Fruit fly (Drosophila melanogaster) whole organism, embryonic: ENCODE measurements around the gene CG4953.

ENCODE experiments used
- Bgb ChIP-seq: fragments of 200-800 bp; sonication (Bioruptor generic); IDR thresholded peaks from 2 replicates; pipeline ENCODE4 v1.3.6; 2022; ENCODE audit warnings: missing biosample characterization, missing genetic modification characterization; ENCODE audit not compliant: partially characterized antibody
- Bteb2 ChIP-seq: fragments of 200-800 bp; sonication (Bioruptor generic); optimal IDR thresholded peaks from 2 replicates; lab custom pipeline; 2016; ENCODE audit warnings: missing biosample characterization, missing genetic modification characterization
- CG1024 ChIP-seq: fragments of 200-800 bp; sonication (Bioruptor generic); IDR thresholded peaks from 2 replicates; pipeline ENCODE4 v1.3.6; 2022; ENCODE audit warnings: missing biosample characterization, missing genetic modification characterization
- CG13287 ChIP-seq: fragments of 200-800 bp; sonication (Bioruptor generic); IDR thresholded peaks from 2 replicates; pipeline ENCODE4 v1.3.6; 2022; ENCODE audit warnings: missing biosample characterization, missing genetic modification characterization; ENCODE audit not compliant: partially characterized antibody
- CG13624 ChIP-seq: fragments of 200-800 bp; sonication (Bioruptor generic); optimal IDR thresholded peaks from 2 replicates; lab custom pipeline; 2016; ENCODE audit warnings: missing biosample characterization, missing genetic modification characterization
- CG14014 ChIP-seq: fragments of 200-800 bp; sonication (Bioruptor generic); IDR thresholded peaks from 2 replicates; pipeline ENCODE4 v1.3.6; 2022; ENCODE audit warnings: missing biosample characterization, missing genetic modification characterization
- CG14441 ChIP-seq: fragments of 200-800 bp; sonication (Bioruptor generic); IDR thresholded peaks from 2 replicates; pipeline ENCODE4 v1.3.6; 2022; ENCODE audit warnings: missing biosample characterization, missing genetic modification characterization
- CG15514 ChIP-seq: fragments of 200-800 bp; sonication (Bioruptor generic); optimal IDR thresholded peaks from 3 replicates; lab custom pipeline; 2017; ENCODE audit warnings: missing biosample characterization, missing genetic modification characterization, mild to moderate bottlenecking, moderate library complexity, missing genetic modification reagents
- CG1603 ChIP-seq: fragments of 200-800 bp; sonication (Bioruptor generic); optimal IDR thresholded peaks from 2 replicates; lab custom pipeline; 2019; ENCODE audit warnings: missing biosample characterization, mild to moderate bottlenecking, missing genetic modification characterization, moderate library complexity
- CG17385 ChIP-seq: fragments of 200-800 bp; sonication (Bioruptor generic); optimal IDR thresholded peaks from 3 replicates; lab custom pipeline; 2018; ENCODE audit warnings: missing biosample characterization, mild to moderate bottlenecking, missing genetic modification characterization
- CG2116 ChIP-seq: fragments of 200-800 bp; sonication (Bioruptor generic); optimal IDR thresholded peaks from 3 replicates; lab custom pipeline; 2018; ENCODE audit warnings: missing biosample characterization, mild to moderate bottlenecking, missing genetic modification characterization
- CG2712 ChIP-seq: fragments of 200-800 bp; optimal IDR thresholded peaks from 3 replicates; lab custom pipeline; 2019; ENCODE audit warnings: missing biosample characterization, mild to moderate bottlenecking, missing genetic modification characterization, moderate library complexity
- CG30403 ChIP-seq: fragments of 200-800 bp; sonication (Bioruptor generic); optimal IDR thresholded peaks from 3 replicates; lab custom pipeline; 2016; ENCODE audit warnings: missing biosample characterization, missing genetic modification characterization
- CG6254 ChIP-seq: fragments of 200-800 bp; sonication (Bioruptor generic); optimal IDR thresholded peaks from 3 replicates; lab custom pipeline; 2017; ENCODE audit warnings: mild to moderate bottlenecking, missing biosample characterization, missing genetic modification reagents, missing genetic modification characterization
- CG6791 ChIP-seq: fragments of 200-800 bp; sonication (Bioruptor generic); IDR thresholded peaks from 3 replicates; pipeline ENCODE4 v1.3.6; 2022; ENCODE audit warnings: missing biosample characterization, missing genetic modification characterization; ENCODE audit not compliant: partially characterized antibody
- CG8281 ChIP-seq: fragments of 200-800 bp; sonication (Bioruptor generic); optimal IDR thresholded peaks from 2 replicates; lab custom pipeline; 2018; ENCODE audit warnings: missing biosample characterization, mild to moderate bottlenecking, missing genetic modification characterization, moderate library complexity
- CHES-1-like ChIP-seq: fragments of 200-800 bp; sonication (Bioruptor generic); optimal IDR thresholded peaks from 2 replicates; lab custom pipeline; 2016; ENCODE audit warnings: missing biosample characterization, missing genetic modification characterization
- E2f1 ChIP-seq: fragments of 200-800 bp; sonication (Bioruptor generic); IDR thresholded peaks from 2 replicates; pipeline ENCODE4 v1.3.6; 2022; ENCODE audit warnings: missing biosample characterization, missing genetic modification characterization
- Ets65A ChIP-seq: fragments of 200-800 bp; sonication (Bioruptor generic); peaks from one replicate; lab custom pipeline; 2016; ENCODE audit warnings: missing biosample characterization, missing genetic modification characterization
- HmgZ ChIP-seq: fragments of 200-800 bp; sonication (Bioruptor generic); optimal IDR thresholded peaks from 2 replicates; lab custom pipeline; 2018; ENCODE audit warnings: missing biosample characterization, mild to moderate bottlenecking, missing genetic modification characterization
- MBD-R2 ChIP-seq: fragments of 200-800 bp; sonication (Bioruptor generic); IDR thresholded peaks from 2 replicates; pipeline ENCODE4 v1.3.6; 2022; ENCODE audit warnings: missing biosample characterization, missing genetic modification characterization
- Stat92E ChIP-seq, 3 experiments: fragments of >200 bp in 2 of 3; fragments of 200-800 bp in 1 of 3; sonication (Bioruptor generic) in 1 of 3; optimal IDR thresholded peaks; 2 replicates each; lab custom pipeline; 2017 to 2019; ENCODE audit warnings: missing biosample characterization in 3 of 3, missing genetic modification characterization in 3 of 3, mild to moderate bottlenecking in 1 of 3, moderate library complexity in 1 of 3
- ab ChIP-seq: fragments of 200-800 bp; sonication (Bioruptor generic); optimal IDR thresholded peaks from 2 replicates; lab custom pipeline; 2016; ENCODE audit warnings: missing biosample characterization, missing genetic modification characterization
- bbx ChIP-seq: fragments of 200-800 bp; sonication (Bioruptor generic); IDR thresholded peaks from 2 replicates; pipeline ENCODE4 v1.3.6; 2022; ENCODE audit warnings: missing biosample characterization, missing genetic modification characterization; ENCODE audit not compliant: partially characterized antibody
- ci ChIP-seq: fragments of 200-800 bp; sonication (Bioruptor generic); IDR thresholded peaks from 3 replicates; pipeline ENCODE4 v1.3.6; 2022; ENCODE audit warnings: missing biosample characterization, missing genetic modification characterization
- dimm ChIP-seq: fragments of 200-800 bp; sonication (Bioruptor generic); IDR thresholded peaks from 2 replicates; pipeline ENCODE4 v1.3.6; 2022; ENCODE audit warnings: missing biosample characterization, missing genetic modification characterization
- dmrt11E ChIP-seq: fragments of 200-800 bp; sonication (Bioruptor generic); optimal IDR thresholded peaks from 3 replicates; lab custom pipeline; 2018; ENCODE audit warnings: missing biosample characterization, mild to moderate bottlenecking, missing genetic modification characterization, moderate library complexity
- grn ChIP-seq: fragments of 200-800 bp; sonication (Bioruptor generic); optimal IDR thresholded peaks from 3 replicates; lab custom pipeline; 2017; ENCODE audit warnings: missing biosample characterization, missing genetic modification characterization
- jing ChIP-seq: fragments of 200-800 bp; sonication (Bioruptor generic); optimal IDR thresholded peaks from 2 replicates; lab custom pipeline; 2018; ENCODE audit warnings: missing biosample characterization, mild to moderate bottlenecking, missing genetic modification characterization
- nerfin-1 ChIP-seq: fragments of 200-800 bp; sonication (Bioruptor generic); optimal IDR thresholded peaks from 3 replicates; lab custom pipeline; 2019; ENCODE audit warnings: missing biosample characterization, mild to moderate bottlenecking, missing genetic modification characterization, moderate library complexity
- onecut ChIP-seq: fragments of 200-800 bp; sonication (Bioruptor generic); IDR thresholded peaks from 2 replicates; pipeline ENCODE4 v1.3.6; 2022; ENCODE audit warnings: missing biosample characterization, missing genetic modification characterization
- psq ChIP-seq: fragments of 200-800 bp; sonication (Bioruptor generic); optimal IDR thresholded peaks from 2 replicates; lab custom pipeline; 2017; ENCODE audit warnings: missing biosample characterization, missing genetic modification characterization
- sens ChIP-seq: fragments of 200-800 bp; sonication (Bioruptor generic); peaks from one replicate; lab custom pipeline; 2016; ENCODE audit warnings: missing biosample characterization, missing genetic modification characterization
- shn ChIP-seq: fragments of 200-800 bp; sonication (Bioruptor generic); optimal IDR thresholded peaks from 3 replicates; lab custom pipeline; 2016; ENCODE audit warnings: missing biosample characterization, missing genetic modification characterization
- sim ChIP-seq: fragments of 200-800 bp; sonication (Bioruptor generic); IDR thresholded peaks from 2 replicates; pipeline ENCODE4 v1.3.6; 2022; ENCODE audit warnings: missing biosample characterization, missing genetic modification characterization
- slp2 ChIP-seq: fragments of 200-800 bp; sonication (Bioruptor generic); optimal IDR thresholded peaks from 2 replicates; lab custom pipeline; 2016; ENCODE audit warnings: missing biosample characterization, missing genetic modification characterization
- stwl ChIP-seq: fragments of 200-800 bp; sonication (Bioruptor generic); optimal IDR thresholded peaks from 3 replicates; lab custom pipeline; 2018; ENCODE audit warnings: missing biosample characterization, mild to moderate bottlenecking, missing genetic modification characterization, moderate library complexity
- tll ChIP-seq, 2 experiments: fragments of 200-800 bp in 1 of 2; fragments of >200 bp in 1 of 2; sonication (Bioruptor generic) in 1 of 2; optimal IDR thresholded peaks; 2 replicates each; lab custom pipeline; 2017 to 2019; ENCODE audit warnings: missing biosample characterization in 2 of 2, missing genetic modification characterization in 2 of 2, mild to moderate bottlenecking in 1 of 2, moderate library complexity in 1 of 2
- trem ChIP-seq: fragments of 200-800 bp; optimal IDR thresholded peaks from 3 replicates; lab custom pipeline; 2019; ENCODE audit warnings: missing biosample characterization, mild to moderate bottlenecking, missing genetic modification characterization, moderate library complexity
- vfl ChIP-seq: fragments of 200-800 bp; sonication (Bioruptor generic); optimal IDR thresholded peaks from 2 replicates; lab custom pipeline; 2016; ENCODE audit warnings: missing biosample characterization, missing genetic modification characterization
- zf30C ChIP-seq: fragments of 200-800 bp; sonication (Bioruptor generic); optimal IDR thresholded peaks from 3 replicates; lab custom pipeline; 2018; ENCODE audit warnings: missing biosample characterization, mild to moderate bottlenecking, missing genetic modification characterization

The CG4953 gene

DNA sequence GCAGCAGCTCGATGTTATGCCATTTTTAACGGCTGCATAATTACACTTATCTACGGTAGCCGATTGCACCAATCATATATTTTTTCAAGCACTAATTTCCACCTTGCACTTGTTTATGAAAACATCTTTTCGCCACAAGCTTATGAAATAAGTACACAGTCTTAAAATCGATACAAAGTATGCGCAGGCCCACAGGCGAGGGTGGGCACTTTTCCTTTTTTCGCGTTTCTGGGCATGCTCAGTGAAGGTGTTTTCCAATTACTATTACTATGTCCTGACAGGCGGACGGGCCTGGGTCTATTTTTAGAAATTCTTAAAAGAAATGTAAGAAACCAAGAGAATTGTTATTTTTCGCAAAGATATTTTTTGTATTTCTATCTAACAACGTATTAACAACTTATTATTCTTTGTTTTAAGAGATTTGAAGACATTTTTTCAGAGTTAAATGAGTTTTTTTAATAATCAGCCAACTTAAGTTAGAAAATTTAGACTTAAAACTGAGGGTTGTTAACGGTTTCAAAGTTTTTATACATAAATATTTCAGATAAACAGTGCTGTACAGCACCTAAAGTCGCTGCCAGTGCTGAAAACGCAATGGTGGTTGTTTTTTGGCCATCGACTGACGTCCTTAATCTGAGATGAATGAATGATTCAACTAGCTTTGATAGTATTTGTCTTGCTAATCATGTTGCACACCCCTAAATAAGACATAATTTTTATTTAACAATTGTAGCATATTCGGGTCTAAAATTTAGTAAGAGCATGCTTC is 44.3 kb downstream of the CG4953 start, which contains the start of gene Cdk5alpha (continued):
- TF ChIP-seq CG6254 (no peak), jing (GFP tag; lab: Kevin White, UChicago) (no peak), vfl (GFP tag; lab: Kevin White, UChicago) (no peak), CG1603 (tag; lab: Kevin White, UChicago) (peak; percentile 32), nerfin-1 (tag; lab: Kevin White, UChicago) (peak; percentile 22), ab (no peak), CG6791 (GFP tag; lab: Robert Waterston, UW) (no peak), Bteb2 (peak; percentile 1), psq (GFP tag; lab: Kevin White, UChicago) (no peak), sim (no peak), CHES-1-like (GFP tag; lab: Kevin White, UChicago) (peak; percentile 21), CG8281 (tag; lab: Kevin White, UChicago) (no peak), dimm (GFP tag; lab: Robert Waterston, UW) (no peak), shn (GFP tag; lab: Kevin White, UChicago) (no peak), trem (tag; lab: Kevin White, UChicago) (peak; percentile 31), Stat92E (GFP tag; optimal IDR thresholded peaks at IDR 0.05; lab: Kevin White, UChicago) (no peak), E2f1 (GFP tag; lab: Robert Waterston, UW) (no peak), CG13287 (GFP tag; lab: Robert Waterston, UW) (peak; percentile 22; the same call in 1 of the 2 replicates), CG2712 (tag; lab: Kevin White, UChicago) (no peak), onecut (GFP tag; lab: Robert Waterston, UW) (peak; percentile 92), slp2 (GFP tag; lab: Kevin White, UChicago) (no peak), CG14441 (no peak), bbx (peak; percentile 29), CG2116 (GFP tag; lab: Kevin White, UChicago) (peak; percentile 18), CG30403 (GFP tag; lab: Kevin White, UChicago) (no peak), MBD-R2 (no peak), grn (peak; percentile 24), CG1024 (no peak), zf30C (no peak), Bgb (GFP tag; lab: Robert Waterston, UW) (no peak), Ets65A (peak; percentile 79), tll (GFP tag; optimal IDR thresholded peaks at IDR 0.05; lab: Kevin White, UChicago) (no peak), CG17385 (GFP tag; lab: Kevin White, UChicago) (no peak), ci (GFP tag; lab: Robert Waterston, UW) (no peak), HmgZ (tag; lab: Kevin White, UChicago) (no peak), sens (GFP tag; lab: Kevin White, UChicago) (peak; percentile 85), dmrt11E (tag; lab: Kevin White, UChicago) (no peak), CG14014 (GFP tag; lab: Robert Waterston, UW) (no peak), CG15514 (GFP tag; lab: Kevin White, UChicago) (peak; percentile 8), CG13624 (GFP tag; lab: Kevin White, UChicago) (peak; percentile 3), stwl (tag; lab: Kevin White, UChicago) (peak; percentile 98)
